Worm (Caenorhabditis elegans) whole organism, midembryonic: ENCODE data around the gene dpy-22.

Source experiments
- T22C8.4 ChIP-seq: fragments of 200-800 bp; sonication (Bioruptor generic); IDR thresholded peaks from 2 replicates; pipeline ENCODE4 v1.3.6; 2022; ENCODE audit warnings: missing genetic modification characterization, missing compliant biosample characterization
- cog-1 ChIP-seq: sonication (generic microtip); optimal IDR thresholded peaks from 2 replicates; lab custom pipeline; 2016; ENCODE audit warnings: missing genetic modification characterization, missing compliant biosample characterization
- ref-1 ChIP-seq: fragments of 200-800 bp; sonication (Bioruptor generic); conservative IDR thresholded peaks from 2 replicates; pipeline ENCODE4 v1.3.6; 2022; ENCODE audit warnings: missing genetic modification reagents, missing genetic modification characterization, missing compliant biosample characterization
- ztf-23 ChIP-seq: fragments of 200-800 bp; sonication (Bioruptor generic); IDR thresholded peaks from 2 replicates; pipeline ENCODE4 v1.3.6; 2022; ENCODE audit warnings: missing genetic modification reagents, missing genetic modification characterization, missing compliant biosample characterization

DNA sequence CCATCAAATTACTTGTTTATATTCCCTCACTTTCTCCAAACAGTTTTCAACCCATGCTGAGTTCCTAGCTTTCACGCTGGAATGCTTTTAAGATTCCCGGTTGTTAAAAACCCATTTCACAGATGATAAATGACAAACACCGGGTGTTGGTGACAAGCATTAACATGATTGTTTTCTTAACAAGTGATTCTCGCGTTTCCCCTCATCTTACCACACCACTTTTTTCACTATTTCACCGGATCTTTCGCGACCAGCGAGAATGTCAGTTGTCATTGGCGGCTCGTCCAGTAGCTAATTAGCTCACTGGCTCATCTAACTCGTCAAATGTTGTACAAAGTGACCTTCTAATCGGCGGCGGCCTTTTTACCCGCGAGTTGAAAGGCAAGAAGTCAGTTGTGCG lies 20.0 kb upstream of the dpy-22 start:
- TF ChIP-seq T22C8.4 (GFP tag; lab: Robert Waterston, UW) (no peak), ref-1 (GFP tag; lab: Robert Waterston, UW) (no peak), ztf-23 (GFP tag; lab: Robert Waterston, UW) (no peak), cog-1 (tag; lab: Kevin White, UChicago) (no peak)
